Worm (Caenorhabditis elegans): Measurements from ENCODE around the gene nduf-9.

The nduf-9 gene

DNA sequence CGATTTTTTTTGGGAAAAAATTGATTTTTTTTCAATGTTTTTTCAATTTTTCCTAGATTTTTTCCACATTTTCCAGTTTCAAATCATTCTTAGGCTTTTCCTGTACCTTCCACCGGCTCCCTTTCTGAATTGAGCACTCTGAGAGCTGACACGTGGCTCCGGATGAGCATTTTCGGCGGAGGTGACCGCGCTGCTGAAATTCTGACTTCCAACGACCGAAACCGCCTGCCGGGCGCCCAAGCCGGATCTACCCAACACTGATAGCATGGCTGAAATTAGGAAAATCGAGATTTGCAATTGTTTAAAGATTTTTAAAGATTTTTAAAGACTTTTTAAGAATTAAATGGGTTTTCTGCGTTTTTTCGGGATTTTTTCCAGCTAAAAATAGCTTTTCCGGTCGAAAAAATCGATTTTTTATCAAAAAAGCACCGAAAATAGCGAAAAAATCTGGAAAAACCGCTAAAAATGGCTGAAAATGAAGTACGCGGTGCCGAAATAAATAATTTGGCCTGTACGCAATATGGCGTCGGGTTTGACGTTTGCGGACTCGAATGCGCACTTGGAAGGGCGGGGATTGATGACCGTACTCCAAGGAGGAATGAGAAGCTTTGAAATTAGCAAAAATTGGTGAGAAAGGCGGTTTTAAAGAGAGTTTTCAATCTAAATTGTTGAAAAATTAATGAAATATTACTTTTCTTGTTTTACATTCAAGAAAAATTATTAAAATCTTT is at the start of gene nduf-9:
TSS of gene nduf-9 (minus strand) at position 269 of the 731 bp plus-strand sequence.
- TF ChIP-seq lsy-2 (tag; optimal IDR thresholded peaks at IDR 0.05) (peak; percentile 84 to 96), gmeb-1 (tag; optimal IDR thresholded peaks at IDR 0.05) (peak; percentile 16), zag-1 (tag; optimal IDR thresholded peaks at IDR 0.05) (no peak), ztf-11 (tag; optimal IDR thresholded peaks at IDR 0.05) (no peak), ztf-1 (GFP tag; conservative IDR thresholded peaks at IDR 0.05) (no peak), nhr-10 (tag; optimal IDR thresholded peaks at IDR 0.05) (no peak), unc-62 (GFP tag; optimal IDR thresholded peaks at IDR 0.05) (no peak), Y55F3AM.14 (GFP tag; optimal IDR thresholded peaks at IDR 0.05) (no peak), ceh-82 (tag; optimal IDR thresholded peaks at IDR 0.05) (no peak), unc-55 (GFP tag; optimal IDR thresholded peaks at IDR 0.05) (peak; percentile 13), nhr-129 (tag; optimal IDR thresholded peaks at IDR 0.05) (peak; percentile 30), C34F6.9 (tag; optimal IDR thresholded peaks at IDR 0.05) (peak; percentile 55), nhr-237 (tag; optimal IDR thresholded peaks at IDR 0.05) (no peak), lin-13 (GFP tag; optimal IDR thresholded peaks at IDR 0.05) (peak; percentile 40)

DNA sequence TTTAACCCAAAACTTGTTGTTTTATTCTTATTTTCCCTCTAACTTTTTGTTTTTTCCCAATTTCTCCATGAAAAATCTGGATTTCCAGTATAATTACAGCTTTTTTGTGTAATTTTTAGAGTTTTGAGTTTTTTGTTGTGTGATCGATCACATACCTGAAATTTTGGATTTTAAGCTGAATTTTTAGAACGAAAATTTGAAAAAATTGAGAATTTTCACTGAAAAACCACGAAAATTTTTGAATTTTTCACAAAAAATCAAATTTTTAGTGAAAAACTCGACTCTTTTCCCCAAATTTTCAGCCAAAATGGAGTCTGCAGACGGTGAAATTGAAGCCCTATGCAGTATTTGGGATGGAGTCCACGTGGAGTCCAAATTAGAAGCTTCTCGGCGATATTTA is 48.8 kb upstream of the nduf-9 start, which contains the start of gene Y53G8AR.5:
TSS of gene Y53G8AR.5 (plus strand) at position 301 of the 400 bp plus-strand sequence.
- TF ChIP-seq skn-1 (tag; optimal IDR thresholded peaks at IDR 0.05) (no peak), alr-1 (tag; optimal IDR thresholded peaks at IDR 0.05) (no peak), fos-1 (tag; optimal IDR thresholded peaks at IDR 0.05) (no peak), ceh-82 (tag; optimal IDR thresholded peaks at IDR 0.05) (no peak), mab-5 (tag; optimal IDR thresholded peaks at IDR 0.05) (no peak), aly-2 (tag; optimal IDR thresholded peaks at IDR 0.05) (no peak), unc-39 (tag; optimal IDR thresholded peaks at IDR 0.05) (no peak), nhr-11 (tag; optimal IDR thresholded peaks at IDR 0.05) (no peak), nhr-12 (tag; optimal IDR thresholded peaks at IDR 0.05) (no peak), sem-4 (tag; optimal IDR thresholded peaks at IDR 0.05) (no peak)

DNA sequence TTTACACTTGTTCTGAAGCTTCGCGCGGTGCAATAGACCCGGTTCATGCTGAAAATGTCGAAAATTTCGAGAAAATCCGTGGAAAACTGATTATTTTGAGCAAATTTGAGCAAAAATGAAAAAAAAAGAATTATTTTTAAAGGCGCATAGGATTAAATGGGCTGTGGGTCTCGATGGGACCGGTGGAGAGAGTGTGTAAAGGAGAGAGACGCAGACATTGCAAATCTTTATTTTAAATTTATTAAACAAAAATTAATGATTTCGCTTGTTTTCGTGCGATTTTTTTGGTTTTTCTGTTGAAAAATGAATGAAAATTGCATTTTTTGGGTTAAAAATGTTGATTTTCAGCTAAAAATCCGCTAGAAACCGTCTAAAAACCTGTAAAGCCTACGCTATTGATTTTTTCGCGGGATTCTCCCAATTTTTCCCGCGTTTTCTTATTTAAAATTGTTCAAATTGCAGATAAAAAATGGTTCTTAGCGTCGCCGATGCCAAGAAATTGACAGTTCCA is 46.0 kb upstream of the nduf-9 start, which contains the start of the genes Y53G8AR.8 and Y53G8AR.6:
TSS of gene Y53G8AR.8 (minus strand) at position 48 of the 511 bp plus-strand sequence.
TSS of gene Y53G8AR.6 (plus strand) at position 461 of the 511 bp plus-strand sequence.
- TF ChIP-seq egl-27 (tag; optimal IDR thresholded peaks at IDR 0.05) (no peak), lin-39 (tag; optimal IDR thresholded peaks at IDR 0.05) (no peak), unc-55 (GFP tag; optimal IDR thresholded peaks at IDR 0.05) (peak; percentile 32), C34F6.9 (tag; optimal IDR thresholded peaks at IDR 0.05) (peak; percentile 48), nhr-21 (tag; optimal IDR thresholded peaks at IDR 0.05) (no peak), lsy-2 (tag; optimal IDR thresholded peaks at IDR 0.05) (peak; percentile 4 to 57), gmeb-1 (tag; optimal IDR thresholded peaks at IDR 0.05) (peak; percentile 52), lin-13 (GFP tag; optimal IDR thresholded peaks at IDR 0.05) (peak; percentile 34)

DNA sequence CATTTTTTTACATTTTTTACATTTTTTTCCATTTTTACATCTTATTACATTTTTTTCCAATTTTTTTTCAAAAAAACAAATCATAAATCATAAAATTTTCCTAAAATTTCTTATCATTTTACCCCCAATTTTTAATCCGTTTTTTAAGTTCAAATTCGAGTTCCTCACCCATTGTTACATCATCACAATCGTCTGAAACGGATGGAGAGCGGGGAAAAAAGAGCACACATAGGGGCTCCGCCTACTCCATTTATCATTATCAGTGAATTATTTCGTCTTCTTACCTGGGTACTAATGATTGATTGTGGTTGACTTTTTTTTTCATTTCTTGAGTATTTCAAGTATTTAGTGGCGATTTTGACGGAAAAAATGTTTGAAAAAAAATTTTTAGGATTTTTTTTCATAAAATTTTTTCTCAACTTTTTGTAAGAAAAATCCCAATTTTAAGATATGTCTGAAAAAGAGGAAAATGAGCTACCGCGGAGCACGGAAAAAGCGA is 33.5 kb upstream of the nduf-9 start, which contains the start of gene mfsd-8:
TSS of gene mfsd-8 (plus strand) at position 449 of the 499 bp plus-strand sequence.
- peak; percentile 82 for TF ChIP-seq fos-1 (tag; optimal IDR thresholded peaks at IDR 0.05)
- no peak for TF ChIP-seq R02D3.7 (tag; optimal IDR thresholded peaks at IDR 0.05)
- peak; percentile 3 for TF ChIP-seq crh-2 (tag; optimal IDR thresholded peaks at IDR 0.05)

DNA sequence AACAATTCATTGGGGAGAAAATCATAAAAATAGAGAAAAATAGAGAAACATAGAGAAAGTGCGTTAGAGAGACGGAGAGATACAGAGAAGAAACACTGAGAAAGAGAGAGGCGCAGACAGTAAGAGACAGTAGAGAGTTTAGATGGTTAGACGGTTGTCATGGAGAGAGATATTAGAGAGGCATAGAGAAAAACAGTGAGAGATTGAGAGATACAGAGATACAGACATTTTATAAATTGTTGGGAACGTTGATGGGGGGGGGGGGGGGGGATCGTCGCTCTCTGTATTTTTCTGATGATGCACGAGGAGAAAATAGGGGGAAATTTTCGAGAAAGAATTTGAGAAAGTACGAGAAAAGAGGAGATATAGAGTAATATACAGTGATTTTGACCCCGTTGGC is 30.9 kb upstream of the nduf-9 start:
- TF ChIP-seq lin-11 (tag; optimal IDR thresholded peaks at IDR 0.05) (no peak), ceh-16 (tag; optimal IDR thresholded peaks at IDR 0.05) (no peak), nhr-129 (tag; optimal IDR thresholded peaks at IDR 0.05) (no peak), unc-55 (GFP tag; optimal IDR thresholded peaks at IDR 0.05) (peak; percentile 67), mab-5 (tag; optimal IDR thresholded peaks at IDR 0.05) (peak; percentile 65), nhr-25 (tag; optimal IDR thresholded peaks at IDR 0.05) (peak; percentile 94), peb-1 (tag; optimal IDR thresholded peaks at IDR 0.05) (no peak), egl-27 (tag; optimal IDR thresholded peaks at IDR 0.05) (peak; percentile 42), sem-4 (tag; optimal IDR thresholded peaks at IDR 0.05) (peak; percentile 83), fos-1 (tag; optimal IDR thresholded peaks at IDR 0.05) (peak; percentile 47), nhr-23 (tag; optimal IDR thresholded peaks at IDR 0.05) (no peak), ZK546.5 (tag; optimal IDR thresholded peaks at IDR 0.05) (no peak), lsy-2 (tag; optimal IDR thresholded peaks at IDR 0.05) (peak; percentile 73 to 89), aly-2 (tag; optimal IDR thresholded peaks at IDR 0.05) (no peak), unc-39 (tag; optimal IDR thresholded peaks at IDR 0.05) (no peak), nhr-21 (tag; optimal IDR thresholded peaks at IDR 0.05) (peak; percentile 58), nhr-11 (tag; optimal IDR thresholded peaks at IDR 0.05) (no peak), F13H6.1 (tag; optimal IDR thresholded peaks at IDR 0.05) (peak; percentile 83), snpc-4 (tag; optimal IDR thresholded peaks at IDR 0.05) (peak; percentile 6), nhr-77 (tag; optimal IDR thresholded peaks at IDR 0.05) (no peak), crh-2 (tag; optimal IDR thresholded peaks at IDR 0.05) (peak; percentile 69), mdl-1 (tag; optimal IDR thresholded peaks at IDR 0.05) (no peak), nhr-237 (tag; optimal IDR thresholded peaks at IDR 0.05) (peak; percentile 50), blmp-1 (tag; optimal IDR thresholded peaks at IDR 0.05; ENCODE audit: insufficient read depth) (peak; percentile 49), sma-3 (GFP tag; optimal IDR thresholded peaks at IDR 0.05) (peak; percentile 88), C34F6.9 (tag; optimal IDR thresholded peaks at IDR 0.05) (peak; percentile 92), elt-1 (tag; optimal IDR thresholded peaks at IDR 0.05) (no peak)

All from whole organism, L2 larva.